Fruit fly (Drosophila melanogaster) whole organism, adult: ENCODE results near the gene Rsph9.

ENCODE experiments used
- CG33017 ChIP-seq: fragments of 200-800 bp; sonication (Bioruptor generic); optimal IDR thresholded peaks from 2 replicates; lab custom pipeline; 2018; ENCODE audit warnings: missing biosample characterization, mild to moderate bottlenecking, missing genetic modification characterization, moderate library complexity
- CG5204 ChIP-seq: fragments of 200-800 bp; sonication (Bioruptor generic); optimal IDR thresholded peaks from 2 replicates; lab custom pipeline; 2016; ENCODE audit warnings: missing biosample characterization, missing genetic modification characterization
- CG7101 ChIP-seq: fragments of 200-800 bp; sonication (Bioruptor generic); optimal IDR thresholded peaks from 2 replicates; lab custom pipeline; 2018; ENCODE audit warnings: missing biosample characterization, mild to moderate bottlenecking, missing genetic modification characterization, moderate library complexity
- ovo ChIP-seq: fragments of 200-800 bp; sonication (Bioruptor generic); optimal IDR thresholded peaks from 2 replicates; lab custom pipeline; 2016; ENCODE audit warnings: missing biosample characterization, missing genetic modification characterization
- pad ChIP-seq: fragments of 200-800 bp; sonication (Bioruptor generic); optimal IDR thresholded peaks from 3 replicates; lab custom pipeline; 2017; ENCODE audit warnings: missing biosample characterization, missing genetic modification characterization, mild to moderate bottlenecking, moderate library complexity, missing genetic modification reagents
- tj ChIP-seq: fragments of 200-800 bp; sonication (Bioruptor generic); optimal IDR thresholded peaks from 3 replicates; lab custom pipeline; 2017; ENCODE audit warnings: missing biosample characterization, mild to moderate bottlenecking, missing genetic modification characterization, moderate library complexity
- toe ChIP-seq: fragments of 200-800 bp; sonication (Bioruptor generic); optimal IDR thresholded peaks from 2 replicates; lab custom pipeline; 2016; ENCODE audit warnings: missing biosample characterization, missing genetic modification characterization

- TF ChIP-seq toe (GFP tag; lab: Kevin White, UChicago) = peak; percentile 78
- TF ChIP-seq pad (GFP tag; lab: Kevin White, UChicago) = peak; percentile 65
- TF ChIP-seq CG33017 (tag; lab: Kevin White, UChicago) = peak; percentile 73
- TF ChIP-seq ovo (GFP tag; lab: Kevin White, UChicago) = peak; percentile 74
- TF ChIP-seq tj (GFP tag; lab: Kevin White, UChicago) = peak; percentile 92
- peak; percentile 85 for TF ChIP-seq CG7101
- no peak for TF ChIP-seq CG5204 (GFP tag; lab: Kevin White, UChicago)
Measured at dm6 chr2L:17410358-17410757, 2.1 kb downstream of the Rsph9 start, which contains the start of the genes Polr2J and CG15141.
